Worm (Caenorhabditis elegans) whole organism, early embryonic: ENCODE data around the gene grd-1.

Experiments
- B0310.2 ChIP-seq: sonication (generic microtip); optimal IDR thresholded peaks from 2 replicates; lab custom pipeline; 2016; ENCODE audit warnings: mild to moderate bottlenecking, missing genetic modification characterization, missing compliant biosample characterization
- F13C5.2 ChIP-seq: sonication (generic microtip); optimal IDR thresholded peaks from 2 replicates; lab custom pipeline; 2017; ENCODE audit warnings: mild to moderate bottlenecking, missing genetic modification characterization, inconsistent platforms, missing compliant biosample characterization
- aly-1 ChIP-seq: sonication (generic microtip); optimal IDR thresholded peaks from 2 replicates; lab custom pipeline; 2016; ENCODE audit warnings: missing genetic modification characterization, missing compliant biosample characterization
- ama-1 ChIP-seq: fragments of 150-350 bp; optimal IDR thresholded peaks from 2 replicates; lab custom pipeline; 2014
- ceh-13 ChIP-seq: fragments of 200-800 bp; sonication (Bioruptor generic); optimal IDR thresholded peaks from 2 replicates; lab custom pipeline; 2018; ENCODE audit warnings: mild to moderate bottlenecking, missing genetic modification characterization, missing compliant biosample characterization
- ceh-36 ChIP-seq: sonication (generic microtip); optimal IDR thresholded peaks from 2 replicates; lab custom pipeline; 2016; ENCODE audit warnings: missing genetic modification characterization, inconsistent platforms, missing compliant biosample characterization
- ets-7 ChIP-seq: sonication (generic microtip); optimal IDR thresholded peaks from 2 replicates; lab custom pipeline; 2016; ENCODE audit warnings: missing genotype, missing genetic modification characterization, missing compliant biosample characterization
- flt-1 ChIP-seq: fragments of 200-800 bp; sonication (Bioruptor generic); IDR thresholded peaks from 2 replicates; pipeline ENCODE4 v1.3.6; 2022; ENCODE audit warnings: missing genetic modification characterization, missing compliant biosample characterization
- hmbx-1 ChIP-seq: sonication (generic microtip); optimal IDR thresholded peaks from 2 replicates; lab custom pipeline; 2016; ENCODE audit warnings: mild to moderate bottlenecking, missing genetic modification characterization, missing compliant biosample characterization
- hmg-4 ChIP-seq: fragments of 200-800 bp; sonication (Bioruptor generic); optimal IDR thresholded peaks from 2 replicates; lab custom pipeline; 2018; ENCODE audit warnings: mild to moderate bottlenecking, missing genetic modification characterization, missing compliant biosample characterization
- hnd-1 ChIP-seq: sonication (generic microtip); optimal IDR thresholded peaks from 2 replicates; lab custom pipeline; 2016; ENCODE audit warnings: missing genetic modification characterization, missing compliant biosample characterization
- pes-1 ChIP-seq: fragments of 200-800 bp; sonication (Bioruptor generic); IDR thresholded peaks from 2 replicates; pipeline ENCODE4 v1.3.6; 2022; ENCODE audit warnings: missing genetic modification reagents, missing genetic modification characterization, missing compliant biosample characterization
- scrt-1 ChIP-seq: fragments of 200-800 bp; sonication (Bioruptor generic); IDR thresholded peaks from 2 replicates; pipeline ENCODE4 v1.3.6; 2022; ENCODE audit warnings: missing genetic modification characterization, missing compliant biosample characterization
- sea-1 ChIP-seq: fragments of 200-800 bp; sonication (Bioruptor generic); conservative IDR thresholded peaks from 2 replicates; pipeline ENCODE4 v1.3.6; 2022; ENCODE audit warnings: missing genetic modification characterization, missing compliant biosample characterization
- tbx-11 ChIP-seq: fragments of 200-800 bp; sonication (Bioruptor generic); IDR thresholded peaks from 2 replicates; pipeline ENCODE4 v1.3.6; 2022; ENCODE audit warnings: missing genetic modification characterization, missing compliant biosample characterization
- tbx-37 ChIP-seq: fragments of 200-800 bp; sonication (Bioruptor generic); conservative IDR thresholded peaks from 2 replicates; pipeline ENCODE4 v1.3.6; 2022; ENCODE audit warnings: missing genetic modification reagents, missing genetic modification characterization, missing compliant biosample characterization
- tra-4 ChIP-seq: sonication (generic microtip); optimal IDR thresholded peaks from 2 replicates; lab custom pipeline; 2017; ENCODE audit warnings: missing genetic modification characterization, missing compliant biosample characterization

grd-1 gene

DNA sequence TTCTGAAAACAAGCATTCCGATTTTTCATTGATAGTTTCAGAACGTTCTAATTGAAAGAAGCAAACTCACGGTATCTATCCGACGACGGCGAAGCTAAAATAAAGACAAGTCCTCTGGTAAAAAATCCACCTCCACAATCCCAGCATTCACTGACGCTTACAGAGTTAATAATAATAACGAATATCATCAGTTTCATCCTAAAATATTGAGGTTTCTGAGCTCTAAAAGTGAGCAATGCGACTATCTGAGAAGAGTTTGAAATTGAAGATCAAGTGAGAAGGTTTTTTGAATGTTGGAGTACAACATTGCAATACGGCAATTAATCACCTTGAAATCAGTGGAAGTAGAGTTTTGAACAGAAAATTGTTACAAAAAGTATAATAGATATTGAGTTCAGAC lies 32.7 kb upstream of the grd-1 start, which contains the start of gene W04G3.12:
Gene W04G3.12 (minus strand): TSS at position 311 of the 400 bp plus-strand sequence.
- TF ChIP-seq F13C5.2 (tag; lab: Kevin White, UChicago) (no peak), hmbx-1 (tag; lab: Kevin White, UChicago) (no peak), ceh-13 (GFP tag; lab: Kevin White, UChicago) (no peak), pes-1 (GFP tag; lab: Robert Waterston, UW) (no peak), aly-1 (tag; lab: Kevin White, UChicago) (no peak), flt-1 (GFP tag; lab: Robert Waterston, UW) (no peak), ets-7 (tag; lab: Kevin White, UChicago) (no peak), ceh-36 (tag; lab: Kevin White, UChicago) (no peak), sea-1 (no peak)

DNA sequence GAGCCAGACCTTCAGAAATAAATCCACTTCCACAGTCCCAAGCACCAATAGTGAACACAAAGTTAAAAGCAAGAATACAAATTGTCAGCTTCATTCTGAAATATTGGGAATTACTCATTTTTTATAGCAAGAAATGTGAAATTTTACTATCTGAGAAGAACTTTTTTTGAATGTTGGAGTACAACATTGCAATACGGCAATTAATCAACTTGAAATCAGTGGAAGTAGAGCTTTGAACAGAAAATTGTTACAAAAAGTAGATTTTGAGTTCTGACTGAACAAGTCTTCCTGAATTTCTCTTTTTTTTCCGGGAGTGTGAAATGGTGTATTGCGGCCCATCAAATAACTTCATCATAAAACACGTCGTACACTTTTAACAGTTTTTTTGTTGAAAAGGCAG lies 31.1 kb upstream of the grd-1 start, which contains the start of gene W04G3.10:
Gene W04G3.10 (minus strand): TSS at position 101 of the 400 bp plus-strand sequence.
- TF ChIP-seq aly-1 (tag; lab: Kevin White, UChicago) (no peak), sea-1 (no peak), B0310.2 (tag; lab: Kevin White, UChicago) (no peak), scrt-1 (GFP tag; lab: Robert Waterston, UW) (no peak), tbx-37 (no peak), ets-7 (tag; lab: Kevin White, UChicago) (no peak), ceh-13 (GFP tag; lab: Kevin White, UChicago) (no peak), tra-4 (no peak), hmg-4 (GFP tag; lab: Kevin White, UChicago) (no peak), F13C5.2 (tag; lab: Kevin White, UChicago) (no peak), ceh-36 (tag; lab: Kevin White, UChicago) (no peak), tbx-11 (GFP tag; lab: Robert Waterston, UW) (no peak), hnd-1 (tag; lab: Kevin White, UChicago) (no peak), pes-1 (GFP tag; lab: Robert Waterston, UW) (no peak), ama-1 (lab: Kevin White, UChicago) (no peak), flt-1 (GFP tag; lab: Robert Waterston, UW) (no peak), hmbx-1 (tag; lab: Kevin White, UChicago) (no peak)

DNA sequence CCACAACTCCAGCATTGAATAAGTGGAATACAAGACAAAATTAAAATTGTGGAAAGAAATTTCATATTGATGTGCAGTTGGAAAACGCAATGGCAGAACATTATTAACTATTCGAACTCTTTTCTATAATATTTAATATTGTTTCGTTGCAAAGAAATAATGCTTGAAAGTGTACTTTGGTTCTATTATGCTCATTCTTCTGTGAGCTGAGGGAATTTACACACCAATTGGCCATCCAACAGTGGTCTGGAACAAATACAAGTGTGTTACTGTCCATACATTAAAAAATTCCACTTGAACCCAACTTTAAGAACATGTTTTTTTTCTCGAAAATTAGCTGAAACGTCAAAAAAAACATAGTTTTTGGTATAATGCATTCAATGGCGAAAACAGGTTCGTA lies 29.6 kb upstream of the grd-1 start, which contains the start of gene W04G3.13:
Gene W04G3.13 (minus strand): TSS at position 101 of the 400 bp plus-strand sequence.
- no peak for TF ChIP-seq sea-1
- TF ChIP-seq scrt-1 (GFP tag; lab: Robert Waterston, UW): no peak
- TF ChIP-seq tbx-37: no peak
- no peak for TF ChIP-seq flt-1 (GFP tag; lab: Robert Waterston, UW)
- no peak for TF ChIP-seq aly-1 (tag; lab: Kevin White, UChicago)
- TF ChIP-seq ceh-13 (GFP tag; lab: Kevin White, UChicago): no peak
- no peak for TF ChIP-seq F13C5.2 (tag; lab: Kevin White, UChicago)
- no peak for TF ChIP-seq tbx-11 (GFP tag; lab: Robert Waterston, UW)
- no peak for TF ChIP-seq hmg-4 (GFP tag; lab: Kevin White, UChicago)
- TF ChIP-seq ama-1 (lab: Kevin White, UChicago): no peak
- TF ChIP-seq hnd-1 (tag; lab: Kevin White, UChicago): no peak
- no peak for TF ChIP-seq hmbx-1 (tag; lab: Kevin White, UChicago)
- TF ChIP-seq B0310.2 (tag; lab: Kevin White, UChicago): no peak
- TF ChIP-seq pes-1 (GFP tag; lab: Robert Waterston, UW): no peak
- TF ChIP-seq ets-7 (tag; lab: Kevin White, UChicago): no peak
- no peak for TF ChIP-seq tra-4
- no peak for TF ChIP-seq ceh-36 (tag; lab: Kevin White, UChicago)

DNA sequence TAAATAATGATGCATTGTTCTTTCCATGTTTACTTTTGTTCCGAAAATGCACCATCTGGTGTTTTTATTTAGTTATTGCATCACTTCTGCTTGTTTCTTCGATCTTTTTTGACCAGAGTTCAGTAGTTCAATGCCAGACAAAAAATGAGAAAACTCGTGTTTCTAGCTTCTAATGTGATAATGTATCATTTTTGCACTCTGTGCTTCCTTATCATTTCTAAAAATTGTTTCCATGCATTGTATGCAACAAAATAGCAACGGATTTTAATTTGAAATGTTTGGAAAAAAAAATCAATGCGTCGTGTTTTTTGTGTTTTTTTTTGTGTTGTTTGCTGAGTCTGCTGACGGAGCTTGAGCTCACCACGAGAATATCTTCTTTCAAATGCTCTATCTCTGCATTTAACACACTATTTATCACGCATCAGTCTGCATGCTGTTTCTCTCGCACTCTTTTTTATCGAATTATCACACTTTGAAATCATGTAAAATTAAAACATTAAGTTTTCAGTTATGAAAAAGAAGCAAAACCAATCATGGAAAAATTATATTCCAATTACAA lies 29.0 kb upstream of the grd-1 start, which contains the start of gene sulp-7:
Gene sulp-7 (plus strand): TSS at position 509 of the 559 bp plus-strand sequence.
- TF ChIP-seq hnd-1 (tag; lab: Kevin White, UChicago): no peak
- TF ChIP-seq tbx-37: no peak
- TF ChIP-seq pes-1 (GFP tag; lab: Robert Waterston, UW): no peak
- TF ChIP-seq ceh-36 (tag; lab: Kevin White, UChicago): no peak
- no peak for TF ChIP-seq ceh-13 (GFP tag; lab: Kevin White, UChicago)
- TF ChIP-seq hmbx-1 (tag; lab: Kevin White, UChicago): no peak
- TF ChIP-seq tra-4: no peak
- no peak for TF ChIP-seq aly-1 (tag; lab: Kevin White, UChicago)
- no peak for TF ChIP-seq B0310.2 (tag; lab: Kevin White, UChicago)
- TF ChIP-seq tbx-11 (GFP tag; lab: Robert Waterston, UW): no peak
- no peak for TF ChIP-seq flt-1 (GFP tag; lab: Robert Waterston, UW)
- TF ChIP-seq scrt-1 (GFP tag; lab: Robert Waterston, UW): no peak
- no peak for TF ChIP-seq ets-7 (tag; lab: Kevin White, UChicago)
- TF ChIP-seq ama-1 (lab: Kevin White, UChicago): no peak
- TF ChIP-seq F13C5.2 (tag; lab: Kevin White, UChicago): no peak
- no peak for TF ChIP-seq sea-1

DNA sequence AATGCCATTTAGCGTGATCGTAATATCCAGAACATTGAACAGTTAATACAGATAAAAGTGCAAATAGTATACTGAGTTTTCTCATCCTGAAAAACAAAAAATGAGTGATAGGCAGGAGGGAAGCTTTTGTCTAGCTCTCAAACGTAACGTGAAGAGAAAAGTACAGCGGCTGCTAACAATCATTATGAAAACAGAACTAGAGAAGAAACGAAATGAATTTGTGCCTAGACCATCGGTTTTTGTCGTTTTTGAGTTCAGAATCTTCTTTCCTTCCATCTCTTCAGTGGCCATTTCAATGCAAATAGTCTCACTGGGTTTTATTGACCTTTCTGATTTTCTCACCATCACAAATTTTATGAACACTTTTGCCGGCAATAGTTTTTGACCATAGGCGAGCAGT lies 24.1 kb upstream of the grd-1 start, which contains the start of gene W04G3.7:
Gene W04G3.7 (minus strand): TSS at position 101 of the 400 bp plus-strand sequence.
- TF ChIP-seq pes-1 (GFP tag; lab: Robert Waterston, UW): no peak
- TF ChIP-seq scrt-1 (GFP tag; lab: Robert Waterston, UW): no peak
- no peak for TF ChIP-seq tra-4
- TF ChIP-seq hmg-4 (GFP tag; lab: Kevin White, UChicago): no peak
- no peak for TF ChIP-seq tbx-11 (GFP tag; lab: Robert Waterston, UW)
- no peak for TF ChIP-seq sea-1
- TF ChIP-seq aly-1 (tag; lab: Kevin White, UChicago): no peak
- no peak for TF ChIP-seq F13C5.2 (tag; lab: Kevin White, UChicago)
- no peak for TF ChIP-seq ets-7 (tag; lab: Kevin White, UChicago)
- TF ChIP-seq ceh-13 (GFP tag; lab: Kevin White, UChicago): no peak
- TF ChIP-seq hnd-1 (tag; lab: Kevin White, UChicago): no peak
- no peak for TF ChIP-seq ceh-36 (tag; lab: Kevin White, UChicago)
- TF ChIP-seq ama-1 (lab: Kevin White, UChicago): no peak
- no peak for TF ChIP-seq B0310.2 (tag; lab: Kevin White, UChicago)
- no peak for TF ChIP-seq hmbx-1 (tag; lab: Kevin White, UChicago)
- no peak for TF ChIP-seq flt-1 (GFP tag; lab: Robert Waterston, UW)
- no peak for TF ChIP-seq tbx-37

DNA sequence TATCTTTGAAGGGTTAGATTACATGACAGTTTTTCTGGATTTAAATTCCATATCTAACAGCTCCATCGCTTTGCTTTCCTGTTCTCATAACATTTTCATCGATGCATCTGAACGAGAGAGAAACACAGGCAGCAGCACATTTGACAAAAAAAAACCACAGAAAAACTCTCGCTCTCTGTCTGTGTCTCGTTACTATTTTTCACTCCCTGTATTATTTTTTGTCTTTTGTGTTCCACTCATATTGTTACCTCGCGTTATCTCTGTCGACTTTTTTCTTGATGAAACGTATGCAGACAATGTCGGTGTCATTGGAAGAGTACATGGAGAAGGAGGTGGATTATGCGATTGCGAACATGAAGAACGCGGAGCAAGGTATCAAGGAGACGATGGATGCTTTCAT lies 20.3 kb upstream of the grd-1 start, which contains the start of gene W04G3.11:
Gene W04G3.11 (plus strand): TSS at position 244 of the 400 bp plus-strand sequence.
- TF ChIP-seq pes-1 (GFP tag; lab: Robert Waterston, UW) (no peak), tra-4 (no peak), hnd-1 (tag; lab: Kevin White, UChicago) (no peak), B0310.2 (tag; lab: Kevin White, UChicago) (no peak)
